Fruit fly (Drosophila melanogaster): Measurements from ENCODE around the gene CG12535.

DNA sequence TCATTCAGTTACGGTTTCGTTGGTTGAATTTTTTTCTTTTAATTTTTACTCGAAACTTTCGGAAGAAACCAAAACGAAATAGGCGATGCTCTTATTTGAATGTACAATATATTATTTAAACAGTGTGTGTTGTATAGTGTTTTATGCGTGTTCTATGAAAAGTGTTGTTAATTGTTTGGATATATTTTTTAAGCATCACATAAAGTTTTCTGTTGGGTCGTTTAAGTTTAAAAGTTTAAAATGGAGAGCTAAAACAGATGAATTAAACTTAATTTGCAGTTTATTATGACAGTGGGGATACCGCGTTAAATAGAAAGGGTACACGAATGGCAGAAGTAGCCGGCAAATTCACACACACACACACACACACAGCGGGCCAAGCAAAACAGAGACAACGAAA is 58.9 kb downstream of the CG12535 start:
- TF ChIP-seq CG2120 (GFP tag; optimal IDR thresholded peaks at IDR 0.05): peak; percentile 36
- TF ChIP-seq Sin3A (optimal IDR thresholded peaks at IDR 0.05): no peak
- no peak for TF ChIP-seq HLH3B (GFP tag; IDR thresholded peaks at IDR 0.05)
